Worm (Caenorhabditis elegans) whole organism, late embryonic: ENCODE measurements around the gene ceh-18.
A peak's percentile ranks its signal among the peaks of the same experiment; 100 is the strongest.

Experiments used
- C08G9.2 ChIP-seq: sonication (generic microtip); optimal IDR thresholded peaks from 2 replicates; lab custom pipeline; 2016; ENCODE audit warnings: mild to moderate bottlenecking, missing genetic modification characterization, moderate library complexity, missing compliant biosample characterization
- ceh-24 ChIP-seq: sonication (generic microtip); optimal IDR thresholded peaks from 2 replicates; lab custom pipeline; 2016; ENCODE audit warnings: mild to moderate bottlenecking, missing genetic modification characterization, missing compliant biosample characterization
- elt-2 ChIP-seq: sonication (generic microtip); optimal IDR thresholded peaks from 2 replicates; lab custom pipeline; 2016; ENCODE audit warnings: missing genetic modification reagents, missing genetic modification characterization, missing compliant biosample characterization
- fax-1 ChIP-seq: sonication (generic microtip); optimal IDR thresholded peaks from 2 replicates; lab custom pipeline; 2016; ENCODE audit warnings: missing genotype, missing genetic modification characterization, missing compliant biosample characterization
- fkh-10 ChIP-seq: fragments of 150-350 bp; optimal IDR thresholded peaks from 2 replicates; lab custom pipeline; 2014; ENCODE audit warnings: missing biosample characterization, missing genetic modification reagents, missing genetic modification characterization
- hlh-30 ChIP-seq: sonication (generic microtip); optimal IDR thresholded peaks from 2 replicates; lab custom pipeline; 2017; ENCODE audit warnings: antibody characterized with exemption, missing genetic modification characterization, missing compliant biosample characterization; ENCODE audit not compliant: insufficient read depth
- nhr-232 ChIP-seq: sonication (generic microtip); optimal IDR thresholded peaks from 2 replicates; lab custom pipeline; 2016; ENCODE audit warnings: missing genetic modification characterization, missing compliant biosample characterization
- tbx-2 ChIP-seq: sonication (generic microtip); optimal IDR thresholded peaks from 2 replicates; lab custom pipeline; 2016; ENCODE audit warnings: missing genetic modification characterization, missing compliant biosample characterization
- ttx-3 ChIP-seq: sonication (generic microtip); optimal IDR thresholded peaks from 2 replicates; lab custom pipeline; 2016; ENCODE audit warnings: missing genetic modification reagents, missing genetic modification characterization, missing compliant biosample characterization
- unc-55 ChIP-seq: sonication (generic microtip); optimal IDR thresholded peaks from 2 replicates; lab custom pipeline; 2017; ENCODE audit warnings: missing biosample characterization, missing genetic modification reagents, missing genetic modification characterization

DNA sequence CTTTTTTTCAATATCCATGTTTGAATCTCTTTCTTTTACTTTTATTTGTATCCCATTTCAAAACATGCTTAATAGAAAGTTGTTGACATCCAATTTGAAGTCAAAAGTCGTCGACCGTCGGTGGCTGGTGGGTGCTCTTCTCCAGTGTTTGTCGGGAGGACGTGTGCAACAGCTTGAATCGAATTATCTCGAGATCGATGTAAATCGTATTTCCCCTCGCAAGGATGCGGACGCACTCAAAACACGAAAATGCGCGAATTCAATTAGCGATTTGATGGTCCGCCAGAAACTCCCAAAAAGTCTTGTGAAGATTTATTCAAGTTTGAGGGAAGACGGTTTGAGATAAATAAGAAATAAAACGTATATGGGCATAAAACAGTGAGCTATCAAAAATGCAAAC, 18.1 kb upstream of the ceh-18 start:
- TF ChIP-seq tbx-2 = no peak
- TF ChIP-seq unc-55 = no peak
- no peak for TF ChIP-seq C08G9.2 (tag; lab: Kevin White, UChicago)
- no peak for TF ChIP-seq ceh-24 (tag; lab: Kevin White, UChicago)
- TF ChIP-seq fax-1 = no peak
- TF ChIP-seq nhr-232 = no peak
- TF ChIP-seq elt-2 (tag; lab: Kevin White, UChicago) = no peak
- no peak for TF ChIP-seq ttx-3 (tag; lab: Kevin White, UChicago)
- TF ChIP-seq hlh-30 (tag; lab: Kevin White, UChicago) = no peak
- TF ChIP-seq fkh-10 (GFP tag; lab: Kevin White, UChicago) = peak; percentile 11
